Worm (Caenorhabditis elegans) whole organism, L1 larva: ENCODE results near the gene fbxa-135.

Source experiments
- aly-2 ChIP-seq: fragments of 150-350 bp; optimal IDR thresholded peaks from 2 replicates; lab custom pipeline; 2014; ENCODE audit warnings: missing biosample characterization, missing genetic modification characterization
- egl-13 ChIP-seq: sonication (generic microtip); optimal IDR thresholded peaks from 2 replicates; lab custom pipeline; 2016; ENCODE audit warnings: missing genotype, missing genetic modification reagents, missing genetic modification characterization, missing compliant biosample characterization
- nhr-19 ChIP-seq: fragments of 200-800 bp; sonication (Bioruptor generic); conservative IDR thresholded peaks from 2 replicates; pipeline ENCODE4 v1.3.6; 2022; ENCODE audit warnings: missing genetic modification characterization, missing compliant biosample characterization
- nhr-76 ChIP-seq: sonication (generic microtip); optimal IDR thresholded peaks from 2 replicates; lab custom pipeline; 2017; ENCODE audit warnings: missing biosample characterization, missing genetic modification characterization
- nhr-90 ChIP-seq: sonication (generic microtip); optimal IDR thresholded peaks from 2 replicates; lab custom pipeline; 2016; ENCODE audit warnings: mild to moderate bottlenecking, missing genetic modification characterization, missing compliant biosample characterization; ENCODE audit not compliant: poor library complexity
- pag-3 ChIP-seq: sonication (generic microtip); optimal IDR thresholded peaks from 2 replicates; lab custom pipeline; 2017; ENCODE audit warnings: missing genetic modification characterization, mild to moderate bottlenecking, missing compliant biosample characterization, antibody characterized with exemption, borderline replicate concordance; ENCODE audit not compliant: insufficient read depth
- tbx-2 ChIP-seq: sonication (generic microtip); optimal IDR thresholded peaks from 2 replicates; lab custom pipeline; 2016; ENCODE audit warnings: missing genetic modification characterization, missing compliant biosample characterization
- unc-62 ChIP-seq: fragments of 150-350 bp; optimal IDR thresholded peaks from 2 replicates; lab custom pipeline; 2014; ENCODE audit warnings: missing biosample characterization, missing genetic modification reagents, missing genetic modification characterization

ce11 chrV:15412625-15413024 is 10.6 kb downstream of the fbxa-135 start, which contains the start of gene srbc-63:
- TF ChIP-seq unc-62 (GFP tag; lab: Kevin White, UChicago) (no peak), pag-3 (tag; lab: Kevin White, UChicago) (no peak), tbx-2 (no peak), aly-2 (tag; lab: Kevin White, UChicago) (no peak), nhr-19 (GFP tag; lab: Robert Waterston, UW) (no peak), egl-13 (tag; lab: Kevin White, UChicago) (no peak), nhr-90 (tag; lab: Kevin White, UChicago) (no peak), nhr-76 (tag; lab: Kevin White, UChicago) (no peak)
